Worm (Caenorhabditis elegans): ENCODE data around the gene glb-4.

- TF ChIP-seq F13H6.1 (tag; optimal IDR thresholded peaks at IDR 0.05) (no peak), ahr-1 (tag; optimal IDR thresholded peaks at IDR 0.05) (no peak), ets-4 (tag; optimal IDR thresholded peaks at IDR 0.05) (no peak), unc-55 (GFP tag; optimal IDR thresholded peaks at IDR 0.05) (no peak), eyg-1 (tag; optimal IDR thresholded peaks at IDR 0.05) (no peak), ceh-30 (tag; optimal IDR thresholded peaks at IDR 0.05) (no peak), fkh-10 (GFP tag; optimal IDR thresholded peaks at IDR 0.05) (no peak), hlh-30 (tag; optimal IDR thresholded peaks at IDR 0.05; ENCODE audit: insufficient read depth) (no peak)
Measured at ce11 chrII:11149866-11150685, 39.1 kb upstream of the glb-4 start.

All from whole organism, late embryonic.